Fruit fly (Drosophila melanogaster): Measurements from ENCODE around the gene CG2680.

Gene CG2680

DNA sequence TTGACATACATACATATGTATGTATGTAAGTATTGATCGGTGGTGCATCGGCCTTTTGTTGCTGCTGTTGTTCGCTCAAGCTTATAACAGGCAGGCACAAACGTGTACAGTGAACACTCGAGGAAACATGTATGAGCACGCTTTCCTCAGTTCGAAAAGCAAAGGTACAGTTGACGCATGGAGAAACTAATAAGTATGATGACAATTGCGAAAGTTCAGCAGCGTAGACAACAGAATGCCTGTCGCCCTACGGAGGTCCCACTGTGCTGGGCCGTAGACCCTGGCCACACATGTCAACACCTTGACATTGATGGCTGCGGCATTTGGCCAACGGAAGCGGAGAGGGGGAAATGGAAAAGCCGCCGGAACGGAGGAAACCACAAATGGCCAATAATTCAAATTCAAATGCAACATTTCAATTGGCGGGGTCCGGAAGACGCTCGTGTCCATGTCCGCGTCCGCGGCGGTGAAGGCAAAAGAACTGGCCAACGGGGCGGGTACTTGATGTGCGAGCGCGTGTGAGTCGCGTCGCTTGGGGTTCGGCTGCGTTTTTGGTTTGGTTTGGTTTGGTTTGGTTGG lies 1.0 kb upstream of the CG2680 start, which contains the start of gene CG2681 (continued):
- TF ChIP-seq fd64A (GFP tag; optimal IDR thresholded peaks at IDR 0.05): no peak
- TF ChIP-seq Taf1 (GFP tag; IDR thresholded peaks at IDR 0.05): no peak
- TF ChIP-seq BEAF-32 (GFP tag; optimal IDR thresholded peaks at IDR 0.05): no peak
- TF ChIP-seq sug (tag; optimal IDR thresholded peaks at IDR 0.05): peak; percentile 20
- TF ChIP-seq Deaf1 (tag; optimal IDR thresholded peaks at IDR 0.05): no peak
- no peak for TF ChIP-seq Hey (tag; optimal IDR thresholded peaks at IDR 0.05)
- peak; percentile 53 for TF ChIP-seq Rx (GFP tag; IDR thresholded peaks at IDR 0.05)
- TF ChIP-seq bcd (GFP tag; optimal IDR thresholded peaks at IDR 0.05): peak; percentile 7
- TF ChIP-seq CG12071 (GFP tag; optimal IDR thresholded peaks at IDR 0.05): no peak
- no peak for TF ChIP-seq CG4820 (GFP tag; optimal IDR thresholded peaks at IDR 0.05)
- TF ChIP-seq prd (optimal IDR thresholded peaks at IDR 0.05): no peak
- peak; percentile 73 for TF ChIP-seq prd (GFP tag; IDR thresholded peaks at IDR 0.05)
- TF ChIP-seq CG9609 (GFP tag; optimal IDR thresholded peaks at IDR 0.05): peak; percentile 22
- no peak for TF ChIP-seq so (GFP tag; IDR thresholded peaks at IDR 0.05)
- TF ChIP-seq HmgZ (tag; optimal IDR thresholded peaks at IDR 0.05): no peak
- no peak for TF ChIP-seq vnd (GFP tag; IDR thresholded peaks at IDR 0.05; ENCODE audit: partially characterized antibody)
- TF ChIP-seq pan (optimal IDR thresholded peaks at IDR 0.05): no peak
- peak in 1 of 2 experiments; percentile 67 for TF ChIP-seq pan (GFP tag; optimal IDR thresholded peaks at IDR 0.05 in 1 of 2, IDR thresholded peaks at IDR 0.05 in 1 of 2)
- TF ChIP-seq ind (GFP tag; optimal IDR thresholded peaks at IDR 0.05): peak; percentile 45
- TF ChIP-seq vvl (GFP tag; IDR thresholded peaks at IDR 0.05): peak; percentile 52
- peak; percentile 14; the same call in 1 of the 3 replicates for TF ChIP-seq B-H1 (GFP tag; IDR thresholded peaks at IDR 0.05)
- TF ChIP-seq Hsf (GFP tag; optimal IDR thresholded peaks at IDR 0.05): peak; percentile 27
- peak; percentile 43; the same call in 1 of the 3 replicates for TF ChIP-seq Aef1 (GFP tag; IDR thresholded peaks at IDR 0.05)
- peak; percentile 57; the same call in 1 of the 3 replicates for TF ChIP-seq CG11093 (GFP tag; IDR thresholded peaks at IDR 0.05)
- peak; percentile 17 for TF ChIP-seq CG16863 (GFP tag; optimal IDR thresholded peaks at IDR 0.05)
- 0 out of 3 replicates have a peak, but pooled peaks have one; percentile 37 for TF ChIP-seq CG11560 (tag; IDR thresholded peaks at IDR 0.05)
- peak; percentile 45 for TF ChIP-seq CG14014 (GFP tag; IDR thresholded peaks at IDR 0.05)
- TF ChIP-seq onecut (GFP tag; IDR thresholded peaks at IDR 0.05): no peak
- TF ChIP-seq CG17612 (GFP tag; IDR thresholded peaks at IDR 0.05): peak; percentile 50
- peak; percentile 21 for TF ChIP-seq CG7556 (GFP tag; optimal IDR thresholded peaks at IDR 0.05)
- peak; percentile 23; the same call in 1 of the 2 replicates for TF ChIP-seq CG32767 (GFP tag; IDR thresholded peaks at IDR 0.05)
- peak; percentile 23 to 50 for TF ChIP-seq Pdp1 (GFP tag; optimal IDR thresholded peaks at IDR 0.05)
- TF ChIP-seq CG32532 (GFP tag; IDR thresholded peaks at IDR 0.05): peak; percentile 62
- TF ChIP-seq Sry-δ (GFP tag; optimal IDR thresholded peaks at IDR 0.05): no peak
- TF ChIP-seq zen2 (GFP tag; IDR thresholded peaks at IDR 0.05; ENCODE audit: partially characterized antibody): no peak
- TF ChIP-seq stc (GFP tag; IDR thresholded peaks at IDR 0.05): peak; percentile 61; the same call in 1 of the 2 replicates
- TF ChIP-seq dysf (GFP tag; IDR thresholded peaks at IDR 0.05): peak; percentile 68
- TF ChIP-seq chif (GFP tag; optimal IDR thresholded peaks at IDR 0.05): peak in 1 of 2 experiments; percentile 21
- no peak for TF ChIP-seq tap (tag; optimal IDR thresholded peaks at IDR 0.05)
- no peak for TF ChIP-seq dmrt99B (tag; optimal IDR thresholded peaks at IDR 0.05)
- TF ChIP-seq CG10979 (tag; optimal IDR thresholded peaks at IDR 0.05): no peak
- TF ChIP-seq H2.0 (GFP tag; IDR thresholded peaks at IDR 0.05): peak; percentile 62
- no peak for TF ChIP-seq CG14965 (GFP tag; optimal IDR thresholded peaks at IDR 0.05; ENCODE audit: borderline replicate concordance)
- peak; percentile 14 for TF ChIP-seq CG8944 (GFP tag; optimal IDR thresholded peaks at IDR 0.05)
- 0 out of 2 replicates have a peak, but pooled peaks have one; percentile 14 for TF ChIP-seq danr (GFP tag; IDR thresholded peaks at IDR 0.05)
- no peak for TF ChIP-seq NfI (GFP tag; optimal IDR thresholded peaks at IDR 0.05)
- TF ChIP-seq Oli (tag; optimal IDR thresholded peaks at IDR 0.05): no peak
- peak; percentile 3 for TF ChIP-seq CG13424 (tag; optimal IDR thresholded peaks at IDR 0.05)
- TF ChIP-seq CG16815 (GFP tag; optimal IDR thresholded peaks at IDR 0.05): no peak
- no peak for TF ChIP-seq Dek (tag; optimal IDR thresholded peaks at IDR 0.05)
- no peak for TF ChIP-seq PHDP (tag; optimal IDR thresholded peaks at IDR 0.05)

Measured in whole organism, embryonic.